Worm (Caenorhabditis elegans): ENCODE data around the gene C34F6.9.
A peak's percentile ranks its signal among the peaks of the same experiment; 100 is the strongest.

C34F6.9 gene

ce11 chrX:11203773-11204172 is 18.7 kb downstream of the C34F6.9 start, which contains the start of gene C34F6.11:
C34F6.11 (minus strand) TSS chrX:11203932.
- TF ChIP-seq sea-2 (GFP tag; optimal IDR thresholded peaks at IDR 0.05) (no peak), elt-2 (tag; optimal IDR thresholded peaks at IDR 0.05) (peak; percentile 70), pqm-1 (tag; optimal IDR thresholded peaks at IDR 0.05) (peak; percentile 52), pha-4 (tag; optimal IDR thresholded peaks at IDR 0.05) (peak; percentile 2), ceh-16 (tag; optimal IDR thresholded peaks at IDR 0.05) (no peak)

- no peak for TF ChIP-seq elt-1 (tag; optimal IDR thresholded peaks at IDR 0.05)
- no peak for TF ChIP-seq nhr-67 (tag; optimal IDR thresholded peaks at IDR 0.05)
- TF ChIP-seq fos-1 (tag; optimal IDR thresholded peaks at IDR 0.05) = no peak
- no peak for TF ChIP-seq eor-1 (tag; optimal IDR thresholded peaks at IDR 0.05)
- TF ChIP-seq mml-1 (tag; optimal IDR thresholded peaks at IDR 0.05) = no peak
- TF ChIP-seq nhr-12 (tag; optimal IDR thresholded peaks at IDR 0.05) = no peak
- no peak for TF ChIP-seq nhr-77 (tag; optimal IDR thresholded peaks at IDR 0.05)
- no peak for TF ChIP-seq tbx-2 (tag; optimal IDR thresholded peaks at IDR 0.05)
- TF ChIP-seq nhr-43 (tag; optimal IDR thresholded peaks at IDR 0.05; ENCODE audit: poor library complexity, severe bottlenecking) = no peak
- TF ChIP-seq lin-15B (tag; optimal IDR thresholded peaks at IDR 0.05) = no peak
- no peak for TF ChIP-seq ceh-82 (tag; optimal IDR thresholded peaks at IDR 0.05)
- no peak for TF ChIP-seq pqm-1 (tag; optimal IDR thresholded peaks at IDR 0.05)
- no peak for TF ChIP-seq egl-27 (tag; optimal IDR thresholded peaks at IDR 0.05)
- no peak for TF ChIP-seq lsy-12 (tag; optimal IDR thresholded peaks at IDR 0.05)
- no peak for TF ChIP-seq jun-1 (tag; optimal IDR thresholded peaks at IDR 0.05)
- no peak for TF ChIP-seq daf-12 (tag; optimal IDR thresholded peaks at IDR 0.05)
- TF ChIP-seq fkh-2 (tag; optimal IDR thresholded peaks at IDR 0.05) = no peak
- TF ChIP-seq ZK546.5 (tag; optimal IDR thresholded peaks at IDR 0.05) = no peak
Measured at ce11 chrX:11201165-11201564, 21.3 kb downstream of the C34F6.9 start, which contains the start of gene col-179. col-179 (plus strand) TSS chrX:11201465.

- TF ChIP-seq pqm-1 (tag; optimal IDR thresholded peaks at IDR 0.05) = no peak
- TF ChIP-seq skn-1 (tag; optimal IDR thresholded peaks at IDR 0.05) = no peak
- TF ChIP-seq snpc-4 (tag; optimal IDR thresholded peaks at IDR 0.05) = no peak
- no peak for TF ChIP-seq ceh-82 (tag; optimal IDR thresholded peaks at IDR 0.05)
- TF ChIP-seq ceh-9 (tag; optimal IDR thresholded peaks at IDR 0.05) = no peak
- TF ChIP-seq egl-5 (tag; optimal IDR thresholded peaks at IDR 0.05) = no peak
- TF ChIP-seq ztf-4 (tag; optimal IDR thresholded peaks at IDR 0.05) = no peak
- TF ChIP-seq elt-2 (tag; optimal IDR thresholded peaks at IDR 0.05) = no peak
- no peak for TF ChIP-seq sea-2 (GFP tag; optimal IDR thresholded peaks at IDR 0.05)
- TF ChIP-seq lin-39 (tag; optimal IDR thresholded peaks at IDR 0.05) = no peak
- no peak for TF ChIP-seq ama-1 (optimal IDR thresholded peaks at IDR 0.05)
- TF ChIP-seq elt-1 (tag; optimal IDR thresholded peaks at IDR 0.05) = no peak
- TF ChIP-seq daf-12 (tag; optimal IDR thresholded peaks at IDR 0.05) = no peak
- no peak for TF ChIP-seq hmg-11 (tag; optimal IDR thresholded peaks at IDR 0.05)
- no peak for TF ChIP-seq unc-39 (tag; optimal IDR thresholded peaks at IDR 0.05)
- no peak for TF ChIP-seq nhr-43 (tag; optimal IDR thresholded peaks at IDR 0.05; ENCODE audit: poor library complexity, severe bottlenecking)
Measured at ce11 chrX:11199155-11199554, 23.3 kb downstream of the C34F6.9 start, which contains the start of gene col-178. col-178 (plus strand) TSS chrX:11199455.

- TF ChIP-seq pha-4 (tag; optimal IDR thresholded peaks at IDR 0.05) (peak; percentile 15), hmg-11 (tag; optimal IDR thresholded peaks at IDR 0.05) (no peak)
Measured at ce11 chrX:11196741-11197140, 25.7 kb downstream of the C34F6.9 start, which contains the start of gene C34F6.1. C34F6.1 (minus strand) TSS chrX:11196841.

- TF ChIP-seq ceh-82 (tag; optimal IDR thresholded peaks at IDR 0.05) (no peak), nhr-11 (tag; optimal IDR thresholded peaks at IDR 0.05) (peak; percentile 15), nhr-237 (tag; optimal IDR thresholded peaks at IDR 0.05) (no peak)
Measured at ce11 chrX:11193670-11194069, 28.8 kb downstream of the C34F6.9 start.

ce11 chrX:11190443-11190842 is 32.0 kb downstream of the C34F6.9 start:
- TF ChIP-seq nhr-77 (tag; optimal IDR thresholded peaks at IDR 0.05) (no peak), nhr-23 (tag; optimal IDR thresholded peaks at IDR 0.05) (peak; percentile 46), nhr-43 (tag; optimal IDR thresholded peaks at IDR 0.05; ENCODE audit: poor library complexity, severe bottlenecking) (peak; percentile 61), fos-1 (tag; optimal IDR thresholded peaks at IDR 0.05) (no peak), nhr-28 (tag; optimal IDR thresholded peaks at IDR 0.05) (no peak), nhr-25 (tag; optimal IDR thresholded peaks at IDR 0.05) (peak; percentile 41), tbx-2 (tag; optimal IDR thresholded peaks at IDR 0.05) (no peak), ceh-9 (tag; optimal IDR thresholded peaks at IDR 0.05) (no peak), nfya-1 (tag; optimal IDR thresholded peaks at IDR 0.05; ENCODE audit: insufficient read depth) (no peak), ceh-16 (tag; optimal IDR thresholded peaks at IDR 0.05) (no peak)

All from whole organism, L3 larva.